Fruit fly (Drosophila melanogaster): Measurements from ENCODE around the gene CG43133.

- TF ChIP-seq Hr96 (GFP tag; optimal IDR thresholded peaks at IDR 0.05) (no peak), kay (GFP tag; ENCODE audit: borderline replicate concordance) (no peak), cic (GFP tag; optimal IDR thresholded peaks at IDR 0.05) (no peak), Crg-1 (GFP tag; optimal IDR thresholded peaks at IDR 0.05) (no peak), ovo (GFP tag; optimal IDR thresholded peaks at IDR 0.05) (no peak), bab1 (GFP tag; optimal IDR thresholded peaks at IDR 0.05) (no peak), CG14711 (tag; optimal IDR thresholded peaks at IDR 0.05) (no peak), cnc (optimal IDR thresholded peaks at IDR 0.05) (no peak), CG11617 (GFP tag; optimal IDR thresholded peaks at IDR 0.05) (no peak), CG1620 (GFP tag; optimal IDR thresholded peaks at IDR 0.05) (no peak)
These were observed 19.3 kb upstream of the CG43133 start for dm6 chrX:18149292-18149691.

Data from whole organism, adult.